Worm (Caenorhabditis elegans): ENCODE results near the gene abl-1.

The abl-1 gene

ce11 chrX:10596420-10596907 lies 27.5 kb downstream of the abl-1 start:
- no peak for TF ChIP-seq zag-1 (tag; optimal IDR thresholded peaks at IDR 0.05)
- peak; percentile 64 for TF ChIP-seq blmp-1 (tag; optimal IDR thresholded peaks at IDR 0.05)
- TF ChIP-seq nhr-85 (tag), result peak; percentile 80
- no peak for TF ChIP-seq efl-1 (optimal IDR thresholded peaks at IDR 0.05)
- TF ChIP-seq efl-1 (GFP tag; optimal IDR thresholded peaks at IDR 0.05 in 1 of 2), result no peak
- TF ChIP-seq xbp-1 (tag; optimal IDR thresholded peaks at IDR 0.05), result peak; percentile 6
- peak; percentile 9 for TF ChIP-seq nhr-20 (tag; optimal IDR thresholded peaks at IDR 0.05)
- TF ChIP-seq lin-13 (GFP tag; optimal IDR thresholded peaks at IDR 0.05), result no peak
- TF ChIP-seq grh-1 (GFP tag; IDR thresholded peaks at IDR 0.05), result no peak
- peak; percentile 14 for TF ChIP-seq tbx-2 (tag; optimal IDR thresholded peaks at IDR 0.05)
- TF ChIP-seq mab-9 (GFP tag; IDR thresholded peaks at IDR 0.05), result 0 out of 2 replicates have a peak, but pooled peaks have one; percentile 31
- no peak for TF ChIP-seq dsc-1 (tag; optimal IDR thresholded peaks at IDR 0.05)
- peak; percentile 37 for TF ChIP-seq snu-23 (GFP tag; optimal IDR thresholded peaks at IDR 0.05)
- peak; percentile 61 for TF ChIP-seq lin-14 (GFP tag; optimal IDR thresholded peaks at IDR 0.05)
- no peak for TF ChIP-seq Y116A8C.19 (tag; optimal IDR thresholded peaks at IDR 0.05; ENCODE audit: borderline replicate concordance)

ce11 chrX:10594701-10595421 lies 29.1 kb downstream of the abl-1 start:
- peak; percentile 17 for TF ChIP-seq snu-23 (GFP tag; optimal IDR thresholded peaks at IDR 0.05)
- no peak for TF ChIP-seq ceh-82 (tag; optimal IDR thresholded peaks at IDR 0.05)
- peak; percentile 71 for TF ChIP-seq blmp-1 (tag; optimal IDR thresholded peaks at IDR 0.05)
- peak; percentile 6 for TF ChIP-seq rnt-1 (tag; optimal IDR thresholded peaks at IDR 0.05)
- no peak for TF ChIP-seq nhr-47 (tag; optimal IDR thresholded peaks at IDR 0.05)
- no peak for TF ChIP-seq fkh-4 (tag; optimal IDR thresholded peaks at IDR 0.05; ENCODE audit: borderline replicate concordance)
- TF ChIP-seq nhr-85 (tag), result peak; percentile 56
- peak; percentile 95 for TF ChIP-seq fkh-10 (GFP tag; optimal IDR thresholded peaks at IDR 0.05)
- TF ChIP-seq nhr-20 (tag; optimal IDR thresholded peaks at IDR 0.05), result peak; percentile 17
- TF ChIP-seq tbx-2 (tag; optimal IDR thresholded peaks at IDR 0.05), result no peak
- no peak for TF ChIP-seq zag-1 (tag; optimal IDR thresholded peaks at IDR 0.05)
- TF ChIP-seq ces-1 (GFP tag; optimal IDR thresholded peaks at IDR 0.05), result no peak
- peak; percentile 45 for TF ChIP-seq lin-14 (GFP tag; optimal IDR thresholded peaks at IDR 0.05)
- TF ChIP-seq isw-1 (GFP tag; IDR thresholded peaks at IDR 0.05), result no peak

ce11 chrX:10593756-10594376 lies 30.1 kb downstream of the abl-1 start:
- TF ChIP-seq dsc-1 (tag; optimal IDR thresholded peaks at IDR 0.05), result peak; percentile 4
- peak; percentile 14 for TF ChIP-seq lin-14 (GFP tag; optimal IDR thresholded peaks at IDR 0.05)
- TF ChIP-seq zip-4 (GFP tag; optimal IDR thresholded peaks at IDR 0.05), result no peak
- peak; percentile 7 for TF ChIP-seq nhr-47 (tag; optimal IDR thresholded peaks at IDR 0.05)
- TF ChIP-seq ztf-4 (tag; optimal IDR thresholded peaks at IDR 0.05), result peak; percentile 12
- no peak for TF ChIP-seq hlh-17 (GFP tag; optimal IDR thresholded peaks at IDR 0.05; ENCODE audit: borderline replicate concordance)
- TF ChIP-seq nhr-85 (tag), result peak; percentile 27
- peak; percentile 10 for TF ChIP-seq unc-130 (tag; optimal IDR thresholded peaks at IDR 0.05)
- TF ChIP-seq elt-3 (tag; optimal IDR thresholded peaks at IDR 0.05), result peak in 2 of 6 experiments; percentile 26 to 81
- TF ChIP-seq blmp-1 (tag; optimal IDR thresholded peaks at IDR 0.05), result peak; percentile 99
- TF ChIP-seq fkh-10 (GFP tag; optimal IDR thresholded peaks at IDR 0.05), result no peak

- no peak for TF ChIP-seq ets-5 (GFP tag; IDR thresholded peaks at IDR 0.05)
- no peak for TF ChIP-seq snpc-4 (tag; optimal IDR thresholded peaks at IDR 0.05)
- no peak for TF ChIP-seq C04F5.9 (tag; optimal IDR thresholded peaks at IDR 0.05)
- TF ChIP-seq ceh-63 (GFP tag; optimal IDR thresholded peaks at IDR 0.05), result no peak
- no peak for TF ChIP-seq nhr-90 (tag; optimal IDR thresholded peaks at IDR 0.05; ENCODE audit: poor library complexity)
- no peak for TF ChIP-seq nhr-19 (GFP tag; conservative IDR thresholded peaks at IDR 0.05)
- TF ChIP-seq nhr-237 (tag; optimal IDR thresholded peaks at IDR 0.05), result no peak
- TF ChIP-seq ceh-90 (tag; optimal IDR thresholded peaks at IDR 0.05), result no peak
- no peak for TF ChIP-seq grh-1 (GFP tag; IDR thresholded peaks at IDR 0.05)
These were observed 30.8 kb downstream of the abl-1 start, which contains the start of gene sdn-1 for ce11 chrX:10593234-10593633. Gene sdn-1 (minus strand): TSS chrX:10593334.
